Fruit fly (Drosophila melanogaster) whole organism, adult: Measurements from ENCODE around the gene Irk1.

Experiments used
- CG11617 ChIP-seq: fragments of 200-800 bp; sonication (Bioruptor generic); optimal IDR thresholded peaks from 2 replicates; lab custom pipeline; 2017; ENCODE audit warnings: mild to moderate bottlenecking, missing biosample characterization, missing genetic modification reagents, missing genetic modification characterization
- CG14711 ChIP-seq: fragments of 200-800 bp; sonication (Bioruptor generic); optimal IDR thresholded peaks from 2 replicates; lab custom pipeline; 2018; ENCODE audit warnings: missing biosample characterization, mild to moderate bottlenecking, missing genetic modification characterization, moderate library complexity
- CG1620 ChIP-seq: fragments of 200-800 bp; sonication (Bioruptor generic); optimal IDR thresholded peaks from 2 replicates; lab custom pipeline; 2016; ENCODE audit warnings: missing biosample characterization, missing genetic modification characterization
- Hr96 ChIP-seq: fragments of 200-800 bp; sonication (Bioruptor generic); optimal IDR thresholded peaks from 2 replicates; lab custom pipeline; 2016; ENCODE audit warnings: missing biosample characterization, missing genetic modification characterization
- Mnt ChIP-seq: fragments of 200-800 bp; sonication (Bioruptor generic); optimal IDR thresholded peaks from 2 replicates; lab custom pipeline; 2016; ENCODE audit warnings: missing biosample characterization, mild to moderate bottlenecking, missing genetic modification characterization
- bab1 ChIP-seq: fragments of 200-800 bp; sonication (Bioruptor generic); optimal IDR thresholded peaks from 3 replicates; lab custom pipeline; 2019; ENCODE audit warnings: missing biosample characterization, mild to moderate bottlenecking, missing genetic modification characterization, moderate library complexity
- cnc ChIP-seq, 2 experiments: fragments of >200 bp; optimal IDR thresholded peaks; 2 replicates each; lab custom pipeline; 2017
- kay ChIP-seq: fragments of 200-800 bp; sonication (Bioruptor generic); peaks from one replicate; lab custom pipeline; 2016; ENCODE audit warnings: missing biosample characterization, missing genetic modification characterization, borderline replicate concordance
- pad ChIP-seq: fragments of 200-800 bp; sonication (Bioruptor generic); optimal IDR thresholded peaks from 3 replicates; lab custom pipeline; 2017; ENCODE audit warnings: missing biosample characterization, missing genetic modification characterization, mild to moderate bottlenecking, moderate library complexity, missing genetic modification reagents
- tj ChIP-seq: fragments of 200-800 bp; sonication (Bioruptor generic); optimal IDR thresholded peaks from 3 replicates; lab custom pipeline; 2017; ENCODE audit warnings: missing biosample characterization, mild to moderate bottlenecking, missing genetic modification characterization, moderate library complexity

DNA sequence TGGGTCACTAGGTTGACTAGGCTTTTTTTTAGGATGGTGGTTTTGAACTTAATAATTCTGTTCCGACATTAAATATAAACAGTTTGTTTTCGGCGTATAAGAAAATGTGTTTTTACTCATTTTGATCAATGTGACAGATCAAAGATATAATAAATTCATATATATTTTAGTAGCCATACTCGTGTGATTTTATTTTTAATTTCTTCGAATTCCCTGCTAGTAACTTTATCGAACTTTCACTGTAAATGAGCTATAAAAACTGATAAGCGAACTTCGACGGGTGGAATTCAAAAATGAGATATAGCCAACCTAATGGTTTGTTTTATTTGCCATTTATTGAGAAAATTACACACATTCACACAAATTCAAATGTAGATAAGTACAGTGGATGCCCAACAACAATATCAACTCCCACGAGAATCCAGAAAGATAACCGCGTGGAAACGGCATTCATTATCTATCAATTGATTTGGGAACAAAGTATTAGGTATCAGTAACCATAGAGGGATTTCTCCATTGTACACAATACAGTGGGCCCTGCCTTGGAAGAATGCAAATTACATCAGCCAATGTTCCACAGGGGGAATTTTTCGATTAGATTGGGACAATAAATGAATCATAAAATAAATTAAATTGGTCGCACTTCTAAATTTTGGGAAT, 55.2 kb downstream of the Irk1 start:
- TF ChIP-seq Hr96 (GFP tag; lab: Kevin White, UChicago) (no peak), pad (GFP tag; lab: Kevin White, UChicago) (no peak), CG14711 (tag; lab: Kevin White, UChicago) (no peak), cnc (optimal IDR thresholded peaks at IDR 0.05; lab: Kevin White, UChicago) (no peak), kay (no peak), Mnt (peak; percentile 45), bab1 (GFP tag; lab: Kevin White, UChicago) (no peak), CG1620 (GFP tag; lab: Kevin White, UChicago) (no peak), tj (no peak), CG11617 (GFP tag; lab: Kevin White, UChicago) (no peak)
